Worm (Caenorhabditis elegans) whole organism, midembryonic: Measurements from ENCODE around the gene str-135.

Source experiments
- cog-1 ChIP-seq: sonication (generic microtip); optimal IDR thresholded peaks from 2 replicates; lab custom pipeline; 2016; ENCODE audit warnings: missing genetic modification characterization, missing compliant biosample characterization
- flt-1 ChIP-seq: fragments of 200-800 bp; sonication (Bioruptor generic); IDR thresholded peaks from 2 replicates; pipeline ENCODE4 v1.3.6; 2022; ENCODE audit warnings: missing genetic modification characterization, missing compliant biosample characterization
- klf-2 ChIP-seq: fragments of 200-800 bp; sonication (Bioruptor generic); conservative IDR thresholded peaks from 2 replicates; pipeline ENCODE4 v1.3.6; 2022; ENCODE audit warnings: missing genetic modification reagents, missing genetic modification characterization, missing compliant biosample characterization
- ref-1 ChIP-seq: fragments of 200-800 bp; sonication (Bioruptor generic); conservative IDR thresholded peaks from 2 replicates; pipeline ENCODE4 v1.3.6; 2022; ENCODE audit warnings: missing genetic modification reagents, missing genetic modification characterization, missing compliant biosample characterization
- ztf-29 ChIP-seq: fragments of 200-800 bp; sonication (Bioruptor generic); IDR thresholded peaks from 2 replicates; pipeline ENCODE4 v1.3.6; 2022; ENCODE audit warnings: missing genetic modification reagents, missing genetic modification characterization, missing compliant biosample characterization

DNA sequence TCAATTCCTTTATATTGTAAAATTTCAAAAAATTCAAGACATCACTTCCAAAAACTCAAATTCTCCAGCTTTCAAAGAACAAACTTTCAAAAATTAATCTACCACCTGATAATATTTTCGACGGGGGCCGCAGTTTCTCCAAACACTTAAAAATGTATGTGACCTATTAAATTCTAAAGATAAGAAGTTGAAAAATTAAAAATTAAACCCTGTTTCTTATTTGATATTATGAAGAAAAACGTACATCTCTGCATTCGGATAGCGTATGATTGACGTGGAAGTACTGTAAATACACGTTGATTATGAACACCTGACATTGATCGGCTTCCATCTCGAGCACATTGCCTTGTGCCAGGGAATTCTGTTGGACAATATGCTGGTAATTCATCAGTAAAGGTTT, 25.3 kb upstream of the str-135 start:
- no peak for TF ChIP-seq cog-1 (tag; lab: Kevin White, UChicago)
- TF ChIP-seq klf-2 (GFP tag; lab: Robert Waterston, UW), result no peak
- TF ChIP-seq flt-1, result no peak
- TF ChIP-seq ref-1 (GFP tag; lab: Robert Waterston, UW), result no peak
- TF ChIP-seq ztf-29, result no peak
